Fruit fly (Drosophila melanogaster): ENCODE measurements around the gene MFS3.

MFS3 gene

dm6 chr2L:1108029-1108688 lies 34.8 kb upstream of the MFS3 start, which contains the start of the genes PolrMT and CG14339 (continued):
- TF ChIP-seq CG12236 (GFP tag; optimal IDR thresholded peaks at IDR 0.05) (peak; percentile 30), pum (GFP tag; optimal IDR thresholded peaks at IDR 0.05) (peak; percentile 33), CG16813 (GFP tag; IDR thresholded peaks at IDR 0.05; ENCODE audit: partially characterized antibody) (peak; percentile 9; the same call in 2 of the 3 replicates), slbo (GFP tag; IDR thresholded peaks at IDR 0.05) (peak; percentile 64), ttk (GFP tag; IDR thresholded peaks at IDR 0.05) (no peak), CG3726 (GFP tag; IDR thresholded peaks at IDR 0.05) (no peak), CG15514 (GFP tag; optimal IDR thresholded peaks at IDR 0.05) (peak; percentile 39), CG34376 (GFP tag; optimal IDR thresholded peaks at IDR 0.05) (peak; percentile 10), nmo (GFP tag; optimal IDR thresholded peaks at IDR 0.05) (peak; percentile 62), Drgx (GFP tag; IDR thresholded peaks at IDR 0.05) (0 out of 2 replicates have a peak, but pooled peaks have one; percentile 23), Pdp1 (GFP tag; optimal IDR thresholded peaks at IDR 0.05) (peak in 1 of 2 experiments; percentile 100), CG4617 (GFP tag; optimal IDR thresholded peaks at IDR 0.05; ENCODE audit: borderline replicate concordance) (peak; percentile 76), CG30403 (GFP tag; optimal IDR thresholded peaks at IDR 0.05) (peak; percentile 58), CG7839 (tag; optimal IDR thresholded peaks at IDR 0.05) (no peak), CG12391 (tag; optimal IDR thresholded peaks at IDR 0.05) (peak; percentile 46), ATbp (GFP tag; optimal IDR thresholded peaks at IDR 0.05) (no peak), Dref (GFP tag; IDR thresholded peaks at IDR 0.05) (0 out of 2 replicates have a peak, but pooled peaks have one; percentile 20), mld (GFP tag; IDR thresholded peaks at IDR 0.05; ENCODE audit: partially characterized antibody) (no peak), Trl (optimal IDR thresholded peaks at IDR 0.05) (no peak), Trl (GFP tag; optimal IDR thresholded peaks at IDR 0.05) (peak; percentile 54), tin (GFP tag; optimal IDR thresholded peaks at IDR 0.05) (peak; percentile 54), Blimp-1 (GFP tag; optimal IDR thresholded peaks at IDR 0.05) (no peak), ems (GFP tag; optimal IDR thresholded peaks at IDR 0.05) (peak; percentile 46), mam (GFP tag; optimal IDR thresholded peaks at IDR 0.05) (peak; percentile 51), luna (GFP tag; optimal IDR thresholded peaks at IDR 0.05) (peak; percentile 48), CG3838 (GFP tag; optimal IDR thresholded peaks at IDR 0.05) (no peak), Mrtf (GFP tag; IDR thresholded peaks at IDR 0.05) (no peak), CoRest (tag; optimal IDR thresholded peaks at IDR 0.05) (peak; percentile 63), CG2120 (GFP tag; optimal IDR thresholded peaks at IDR 0.05) (peak; percentile 65), zen (tag; optimal IDR thresholded peaks at IDR 0.05) (peak; percentile 26), CG34224 (GFP tag; IDR thresholded peaks at IDR 0.05; ENCODE audit: partially characterized antibody) (no peak; the same call in 2 of the 3 replicates), Gug (GFP tag; IDR thresholded peaks at IDR 0.05) (no peak), cwo (GFP tag; optimal IDR thresholded peaks at IDR 0.05) (peak; percentile 94), tna (GFP tag; IDR thresholded peaks at IDR 0.05; ENCODE audit: partially characterized antibody) (0 out of 2 replicates have a peak, but pooled peaks have one; percentile 34), H2.0 (GFP tag; IDR thresholded peaks at IDR 0.05) (0 out of 2 replicates have a peak, but pooled peaks have one; percentile 5), pho (GFP tag; optimal IDR thresholded peaks at IDR 0.05) (peak; percentile 29), CHES-1-like (GFP tag; optimal IDR thresholded peaks at IDR 0.05) (peak; percentile 82), Ssrp (tag; optimal IDR thresholded peaks at IDR 0.05) (no peak), Dll (GFP tag; IDR thresholded peaks at IDR 0.05; ENCODE audit: partially characterized antibody) (0 out of 4 replicates have a peak, but pooled peaks have one; percentile 31), fu2 (GFP tag; optimal IDR thresholded peaks at IDR 0.05) (peak; percentile 39), CG13287 (GFP tag; IDR thresholded peaks at IDR 0.05; ENCODE audit: partially characterized antibody) (peak; percentile 49; the same call in 1 of the 2 replicates), fd3F (GFP tag; optimal IDR thresholded peaks at IDR 0.05) (no peak), E2f2 (GFP tag; IDR thresholded peaks at IDR 0.05) (peak; percentile 59), Neu2 (GFP tag; optimal IDR thresholded peaks at IDR 0.05; ENCODE audit: borderline replicate concordance) (peak; percentile 2), Rx (GFP tag; IDR thresholded peaks at IDR 0.05) (0 out of 2 replicates have a peak, but pooled peaks have one; percentile 6), CG11398 (GFP tag; optimal IDR thresholded peaks at IDR 0.05) (peak; percentile 5), sug (tag; optimal IDR thresholded peaks at IDR 0.05) (peak; percentile 83), gce (GFP tag; IDR thresholded peaks at IDR 0.05) (no peak)
